Worm (Caenorhabditis elegans) whole organism, L1 larva: ENCODE data around the gene Y43E12A.2.

Experiments
- C34B4.2 ChIP-seq: sonication (generic microtip); optimal IDR thresholded peaks from 2 replicates; lab custom pipeline; 2017; ENCODE audit warnings: mild to moderate bottlenecking, missing genetic modification characterization, missing compliant biosample characterization
- aha-1 ChIP-seq: fragments of 150-350 bp; optimal IDR thresholded peaks from 2 replicates; lab custom pipeline; 2014; ENCODE audit warnings: missing biosample characterization, missing genetic modification characterization
- alr-1 ChIP-seq: fragments of 200-800 bp; sonication (Bioruptor generic); optimal IDR thresholded peaks from 2 replicates; lab custom pipeline; 2018; ENCODE audit warnings: borderline replicate concordance, mild to moderate bottlenecking, missing genetic modification characterization, missing compliant biosample characterization
- aly-2 ChIP-seq: fragments of 150-350 bp; optimal IDR thresholded peaks from 2 replicates; lab custom pipeline; 2014; ENCODE audit warnings: missing biosample characterization, missing genetic modification characterization
- ama-1 ChIP-seq: fragments of 150-350 bp; optimal IDR thresholded peaks from 2 replicates; lab custom pipeline; 2014
- ceh-63 ChIP-seq: fragments of 200-800 bp; sonication (Bioruptor generic); optimal IDR thresholded peaks from 2 replicates; lab custom pipeline; 2018; ENCODE audit warnings: mild to moderate bottlenecking, missing genetic modification characterization, missing compliant biosample characterization
- ceh-88 ChIP-seq: fragments of 200-800 bp; sonication (Bioruptor generic); IDR thresholded peaks from 2 replicates; pipeline ENCODE4 v1.3.6; 2022; ENCODE audit warnings: missing genetic modification characterization, missing compliant biosample characterization
- dpl-1 ChIP-seq, 3 experiments: fragments of 150-350 bp in 2 of 3; sonication (generic microtip) in 1 of 3; optimal IDR thresholded peaks; 2 replicates each; lab custom pipeline; 2014 to 2017; ENCODE audit warnings: missing biosample characterization in 3 of 3, missing genetic modification characterization in 3 of 3, missing genetic modification reagents in 3 of 3
- dsc-1 ChIP-seq: sonication (generic microtip); optimal IDR thresholded peaks from 2 replicates; lab custom pipeline; 2016; ENCODE audit warnings: mild to moderate bottlenecking, missing genetic modification characterization, missing compliant biosample characterization
- egl-13 ChIP-seq: sonication (generic microtip); optimal IDR thresholded peaks from 2 replicates; lab custom pipeline; 2016; ENCODE audit warnings: missing genotype, missing genetic modification reagents, missing genetic modification characterization, missing compliant biosample characterization
- egl-27 ChIP-seq, 2 experiments: fragments of 150-350 bp in 1 of 2; sonication (generic microtip); optimal IDR thresholded peaks; 3 replicates each; lab custom pipeline; 2017 to 2018; ENCODE audit warnings: missing biosample characterization in 2 of 2, missing genetic modification characterization in 2 of 2, missing genetic modification reagents in 2 of 2
- elt-3 ChIP-seq, 6 experiments: fragments of 150-350 bp in 1 of 6; sonication (generic microtip); optimal IDR thresholded peaks; 2 replicates each; lab custom pipeline; 2017 to 2018; ENCODE audit warnings: missing biosample characterization in 6 of 6, missing genetic modification characterization in 6 of 6, inconsistent platforms in 1 of 6
- fos-1 ChIP-seq: fragments of 150-350 bp; optimal IDR thresholded peaks from 2 replicates; lab custom pipeline; 2014; ENCODE audit warnings: missing biosample characterization, missing genetic modification characterization
- grh-1 ChIP-seq: fragments of 200-800 bp; sonication (Bioruptor generic); IDR thresholded peaks from 2 replicates; pipeline ENCODE4 v1.3.6; 2022; ENCODE audit warnings: missing genetic modification reagents, missing genetic modification characterization, missing compliant biosample characterization
- hlh-17 ChIP-seq: fragments of 200-800 bp; sonication (Bioruptor generic); optimal IDR thresholded peaks from 2 replicates; lab custom pipeline; 2018; ENCODE audit warnings: missing genetic modification characterization, mild to moderate bottlenecking, missing compliant biosample characterization, moderate library complexity, borderline replicate concordance
- irx-1 ChIP-seq: sonication (generic microtip); optimal IDR thresholded peaks from 2 replicates; lab custom pipeline; 2016; ENCODE audit warnings: missing genetic modification characterization, missing compliant biosample characterization
- isw-1 ChIP-seq: fragments of 200-800 bp; sonication (Bioruptor generic); IDR thresholded peaks from 2 replicates; pipeline ENCODE4 v1.3.6; 2022; ENCODE audit warnings: missing genetic modification characterization, missing compliant biosample characterization
- lin-13 ChIP-seq: fragments of 150-350 bp; optimal IDR thresholded peaks from 2 replicates; lab custom pipeline; 2014; ENCODE audit warnings: missing biosample characterization, missing genetic modification reagents, missing genetic modification characterization
- lin-14 ChIP-seq: fragments of 200-800 bp; sonication (Bioruptor generic); optimal IDR thresholded peaks from 2 replicates; lab custom pipeline; 2018; ENCODE audit warnings: mild to moderate bottlenecking, missing genetic modification characterization, moderate library complexity, missing compliant biosample characterization
- lin-15B ChIP-seq: fragments of 150-350 bp; sonication (generic microtip); optimal IDR thresholded peaks from 3 replicates; lab custom pipeline; 2014; ENCODE audit warnings: missing biosample characterization, missing genetic modification characterization
- lin-35 ChIP-seq, 2 experiments: fragments of 150-350 bp; optimal IDR thresholded peaks; 2 replicates each; lab custom pipeline; 2014; ENCODE audit warnings: missing biosample characterization in 2 of 2, missing genetic modification characterization in 2 of 2, missing genetic modification reagents in 2 of 2
- lin-39 ChIP-seq: fragments of 150-350 bp; optimal IDR thresholded peaks from 2 replicates; lab custom pipeline; 2014; ENCODE audit warnings: missing biosample characterization, missing genetic modification reagents, missing genetic modification characterization
- lsy-2 ChIP-seq, 2 experiments: fragments of 150-350 bp; optimal IDR thresholded peaks; 2 replicates each; lab custom pipeline; 2014; ENCODE audit warnings: missing biosample characterization in 2 of 2, missing genetic modification characterization in 2 of 2
- mef-2 ChIP-seq: fragments of 150-350 bp; optimal IDR thresholded peaks from 2 replicates; lab custom pipeline; 2014; ENCODE audit warnings: missing biosample characterization, missing genetic modification characterization
- mep-1 ChIP-seq: fragments of 150-350 bp; optimal IDR thresholded peaks from 2 replicates; lab custom pipeline; 2014; ENCODE audit warnings: missing biosample characterization, missing genetic modification characterization
- nhr-19 ChIP-seq: fragments of 200-800 bp; sonication (Bioruptor generic); conservative IDR thresholded peaks from 2 replicates; pipeline ENCODE4 v1.3.6; 2022; ENCODE audit warnings: missing genetic modification characterization, missing compliant biosample characterization
- nhr-28 ChIP-seq: fragments of 150-350 bp; optimal IDR thresholded peaks from 2 replicates; lab custom pipeline; 2014; ENCODE audit warnings: missing biosample characterization, missing genetic modification characterization
- nhr-47 ChIP-seq: sonication (generic microtip); optimal IDR thresholded peaks from 2 replicates; lab custom pipeline; 2016; ENCODE audit warnings: mild to moderate bottlenecking, missing genetic modification characterization, moderate library complexity, missing compliant biosample characterization
- nhr-77 ChIP-seq: fragments of 150-350 bp; optimal IDR thresholded peaks from 2 replicates; lab custom pipeline; 2014; ENCODE audit warnings: missing biosample characterization, missing genetic modification characterization
- nhr-84 ChIP-seq: sonication (generic microtip); optimal IDR thresholded peaks from 2 replicates; lab custom pipeline; 2017; ENCODE audit warnings: missing biosample characterization, missing genetic modification characterization
- nhr-90 ChIP-seq: sonication (generic microtip); optimal IDR thresholded peaks from 2 replicates; lab custom pipeline; 2016; ENCODE audit warnings: mild to moderate bottlenecking, missing genetic modification characterization, missing compliant biosample characterization; ENCODE audit not compliant: poor library complexity
- rnt-1 ChIP-seq: sonication (generic microtip); optimal IDR thresholded peaks from 2 replicates; lab custom pipeline; 2016; ENCODE audit warnings: mild to moderate bottlenecking, missing genetic modification characterization, moderate library complexity, missing compliant biosample characterization
- snu-23 ChIP-seq: sonication (generic microtip); optimal IDR thresholded peaks from 2 replicates; lab custom pipeline; 2016; ENCODE audit warnings: missing genetic modification characterization, missing compliant biosample characterization
- sox-4 ChIP-seq: sonication (generic microtip); optimal IDR thresholded peaks from 2 replicates; lab custom pipeline; 2016; ENCODE audit warnings: missing genetic modification characterization, missing compliant biosample characterization
- sptf-1 ChIP-seq: fragments of 150-350 bp; optimal IDR thresholded peaks from 2 replicates; lab custom pipeline; 2014; ENCODE audit warnings: missing biosample characterization, missing genetic modification characterization
- tlp-1 ChIP-seq: fragments of 150-350 bp; optimal IDR thresholded peaks from 2 replicates; lab custom pipeline; 2014; ENCODE audit warnings: missing biosample characterization, missing genetic modification characterization
- unc-130 ChIP-seq: fragments of 150-350 bp; optimal IDR thresholded peaks from 2 replicates; lab custom pipeline; 2017; ENCODE audit warnings: missing biosample characterization, missing genetic modification characterization, inconsistent platforms
- unc-30 ChIP-seq: sonication (generic microtip); optimal IDR thresholded peaks from 2 replicates; lab custom pipeline; 2017; ENCODE audit warnings: missing biosample characterization, missing genetic modification characterization
- unc-62 ChIP-seq: fragments of 150-350 bp; optimal IDR thresholded peaks from 2 replicates; lab custom pipeline; 2014; ENCODE audit warnings: missing biosample characterization, missing genetic modification reagents, missing genetic modification characterization
- unc-86 ChIP-seq: sonication (generic microtip); optimal IDR thresholded peaks from 2 replicates; lab custom pipeline; 2016; ENCODE audit warnings: missing genetic modification characterization, missing compliant biosample characterization
- zag-1 ChIP-seq: fragments of 150-350 bp; optimal IDR thresholded peaks from 2 replicates; lab custom pipeline; 2014; ENCODE audit warnings: missing biosample characterization, missing genetic modification characterization
- ztf-4 ChIP-seq: fragments of 150-350 bp; optimal IDR thresholded peaks from 2 replicates; lab custom pipeline; 2014; ENCODE audit warnings: missing biosample characterization, missing genetic modification characterization

The Y43E12A.2 gene

DNA sequence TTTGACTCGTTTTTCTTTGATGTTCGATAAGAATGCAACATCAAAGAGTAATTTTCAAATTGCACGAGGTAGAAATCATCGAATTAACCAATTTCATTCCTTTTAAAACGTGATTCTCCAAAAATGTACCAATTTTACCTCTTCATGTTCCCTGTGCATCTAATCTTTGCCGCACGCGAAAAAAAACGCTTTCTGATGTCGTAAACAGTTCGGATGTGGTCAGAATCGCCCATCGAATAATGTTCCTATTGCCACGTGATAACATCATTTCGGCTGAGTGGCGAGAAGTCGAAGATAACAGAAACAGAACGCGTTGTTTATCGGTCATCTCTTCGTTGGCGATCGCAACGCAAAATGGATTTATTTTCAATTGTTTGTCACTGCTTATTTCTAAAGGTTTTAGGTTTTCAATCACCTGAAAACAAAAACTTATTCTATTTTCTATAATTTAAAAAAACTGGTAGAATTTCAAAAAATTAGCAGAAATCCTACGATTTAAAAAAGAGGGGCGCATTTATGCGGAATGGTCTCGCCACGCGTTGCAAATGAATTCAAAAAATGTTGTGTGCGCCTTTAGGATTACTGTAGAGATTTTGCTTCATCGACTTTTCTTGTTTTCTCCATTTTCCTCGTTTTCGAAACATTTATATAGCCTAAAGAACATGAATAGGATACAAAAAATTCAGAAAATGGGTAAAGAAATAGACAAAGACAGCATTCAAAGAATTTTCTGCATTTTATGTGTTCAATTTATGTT is 39.8 kb downstream of the Y43E12A.2 start, which contains the start of gene mogs-1 (continued):
- no peak for TF ChIP-seq aly-2
- TF ChIP-seq lin-13 (GFP tag; lab: Kevin White, UChicago), result no peak
- no peak for TF ChIP-seq rnt-1 (tag; lab: Kevin White, UChicago)
- TF ChIP-seq egl-13 (tag; lab: Kevin White, UChicago), result no peak
- TF ChIP-seq egl-27 (tag; optimal IDR thresholded peaks at IDR 0.05; lab: Kevin White, UChicago), result no peak
- TF ChIP-seq tlp-1 (tag; lab: Kevin White, UChicago), result no peak
- TF ChIP-seq mef-2 (tag; lab: Kevin White, UChicago), result no peak
- no peak for TF ChIP-seq irx-1 (tag; lab: Kevin White, UChicago)
- TF ChIP-seq nhr-84 (tag; lab: Kevin White, UChicago), result no peak
- TF ChIP-seq aha-1 (tag; lab: Kevin White, UChicago), result no peak
- no peak for TF ChIP-seq lsy-2 (tag; optimal IDR thresholded peaks at IDR 0.05; lab: Kevin White, UChicago)
- TF ChIP-seq dsc-1 (tag; lab: Kevin White, UChicago), result no peak
- TF ChIP-seq isw-1 (GFP tag; lab: Robert Waterston, UW), result no peak
- TF ChIP-seq sptf-1 (tag; lab: Kevin White, UChicago), result no peak
- TF ChIP-seq hlh-17 (GFP tag; lab: Kevin White, UChicago), result no peak
- no peak for TF ChIP-seq C34B4.2 (tag; lab: Kevin White, UChicago)
- TF ChIP-seq mep-1 (tag; lab: Kevin White, UChicago), result peak; percentile 50
- no peak for TF ChIP-seq nhr-77 (tag; lab: Kevin White, UChicago)
- TF ChIP-seq lin-39 (tag; lab: Kevin White, UChicago), result no peak
- no peak for TF ChIP-seq alr-1
- no peak for TF ChIP-seq unc-30 (tag; lab: Kevin White, UChicago)
- no peak for TF ChIP-seq sox-4 (tag; lab: Kevin White, UChicago)
- TF ChIP-seq unc-130 (tag; lab: Kevin White, UChicago), result peak; percentile 1
- TF ChIP-seq fos-1, result no peak
- peak; percentile 38 for TF ChIP-seq snu-23 (GFP tag; lab: Kevin White, UChicago)
- TF ChIP-seq nhr-28, result no peak
- no peak for TF ChIP-seq unc-62 (GFP tag; lab: Kevin White, UChicago)
- TF ChIP-seq dpl-1 (GFP tag; optimal IDR thresholded peaks at IDR 0.05; lab: Kevin White, UChicago), result no peak
- TF ChIP-seq lin-35 (GFP tag; optimal IDR thresholded peaks at IDR 0.05; lab: Kevin White, UChicago), result peak in 1 of 2 experiments; percentile 39
- TF ChIP-seq ama-1 (lab: Kevin White, UChicago), result no peak
- peak in 1 of 6 experiments; percentile 72 for TF ChIP-seq elt-3 (tag; optimal IDR thresholded peaks at IDR 0.05; lab: Kevin White, UChicago)
- TF ChIP-seq lin-14 (GFP tag; lab: Kevin White, UChicago), result peak; percentile 65
- no peak for TF ChIP-seq ceh-88

DNA sequence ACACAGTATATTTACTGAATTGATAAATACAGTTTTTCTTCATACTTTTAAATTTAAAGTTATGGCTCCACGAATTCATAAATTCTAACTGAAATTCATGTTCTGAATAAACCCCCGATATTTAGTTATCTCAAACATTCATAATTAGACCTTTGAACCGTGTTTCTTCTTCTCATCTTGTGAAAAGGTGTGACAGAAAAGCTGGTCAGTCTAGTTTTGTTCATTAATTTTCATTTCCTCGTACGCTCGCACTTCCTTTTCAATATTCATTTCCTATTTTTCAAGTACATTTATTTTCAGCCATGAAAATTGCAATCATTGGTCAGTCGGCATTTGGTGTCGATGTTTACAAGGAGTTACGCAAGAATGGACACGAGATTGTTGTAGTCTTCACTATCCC is 40.4 kb downstream of the Y43E12A.2 start, which contains the start of gene alh-3:
Gene alh-3, plus strand, starts transcription at position 301 of the 400 bp plus-strand sequence.
- TF ChIP-seq egl-13 (tag; lab: Kevin White, UChicago) (no peak), ceh-63 (no peak), lin-15B (tag; lab: Kevin White, UChicago) (no peak), unc-86 (tag; lab: Kevin White, UChicago) (no peak), zag-1 (tag; lab: Kevin White, UChicago) (no peak)

DNA sequence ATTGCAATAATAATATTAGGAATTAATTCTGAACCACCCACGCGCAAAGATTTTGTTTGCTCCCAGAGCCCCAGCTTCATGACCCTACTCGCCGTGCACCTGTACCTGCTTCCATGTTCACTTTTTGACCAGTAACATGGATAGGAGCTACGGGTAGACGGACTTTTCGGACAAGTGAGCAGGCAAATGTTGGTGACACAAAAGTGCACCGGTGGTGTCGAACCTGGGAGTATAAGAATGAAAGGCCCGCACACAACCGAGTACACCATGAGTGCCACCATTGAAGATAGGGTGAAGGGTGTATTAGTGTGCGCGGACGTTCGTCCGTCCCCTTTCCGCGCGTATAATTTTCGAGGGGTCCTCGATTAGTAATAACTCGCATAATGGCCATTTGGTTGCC is 44.1 kb downstream of the Y43E12A.2 start:
- TF ChIP-seq ama-1 (lab: Kevin White, UChicago), result peak; percentile 64
- peak; percentile 14 for TF ChIP-seq nhr-47 (tag; lab: Kevin White, UChicago)
- TF ChIP-seq ztf-4 (tag; lab: Kevin White, UChicago), result peak; percentile 1
- TF ChIP-seq nhr-19 (GFP tag; lab: Robert Waterston, UW), result peak; percentile 23
- peak; percentile 18 for TF ChIP-seq mep-1 (tag; lab: Kevin White, UChicago)
- TF ChIP-seq rnt-1 (tag; lab: Kevin White, UChicago), result peak; percentile 28
- TF ChIP-seq nhr-90 (tag; lab: Kevin White, UChicago), result no peak
- no peak for TF ChIP-seq unc-86 (tag; lab: Kevin White, UChicago)
- TF ChIP-seq grh-1 (GFP tag; lab: Robert Waterston, UW), result 0 out of 2 replicates have a peak, but pooled peaks have one; percentile 8
